Fruit fly (Drosophila melanogaster) whole organism, wandering third instar larva: ENCODE results near the gene RpL37-1.

ENCODE experiments used
- Hnf4 ChIP-seq: fragments of 200-800 bp; sonication (Bioruptor generic); optimal IDR thresholded peaks from 2 replicates; lab custom pipeline; 2016; ENCODE audit warnings: missing biosample characterization, mild to moderate bottlenecking, missing genetic modification characterization
- Hr78 ChIP-seq: fragments of >200 bp; optimal IDR thresholded peaks from 2 replicates; lab custom pipeline; 2017; ENCODE audit warnings: missing biosample characterization, missing genetic modification characterization
- Vsx2 ChIP-seq: fragments of 200-300, 225-300 bp; sonication (Bioruptor generic); optimal IDR thresholded peaks from 2 replicates; lab custom pipeline; 2018; ENCODE audit warnings: missing biosample characterization, missing genetic modification characterization; ENCODE audit not compliant: partially characterized antibody
- br ChIP-seq: fragments of 200-800 bp; sonication (Bioruptor generic); optimal IDR thresholded peaks from 2 replicates; lab custom pipeline; 2016; ENCODE audit warnings: missing biosample characterization, missing genetic modification characterization
- h ChIP-seq: fragments of 200-800 bp; sonication (Bioruptor generic); optimal IDR thresholded peaks from 3 replicates; lab custom pipeline; 2016; ENCODE audit warnings: missing biosample characterization, mild to moderate bottlenecking, missing genetic modification characterization
- jim ChIP-seq: fragments of 175-275, 200-325 bp; sonication (Bioruptor generic); optimal IDR thresholded peaks from 2 replicates; lab custom pipeline; 2016; ENCODE audit warnings: missing biosample characterization, mild to moderate bottlenecking, missing genetic modification characterization

- TF ChIP-seq h, result no peak
- no peak for TF ChIP-seq jim (GFP tag; lab: Kevin White, UChicago)
- no peak for TF ChIP-seq Vsx2
- no peak for TF ChIP-seq Hnf4
- TF ChIP-seq Hr78 (GFP tag; lab: Kevin White, UChicago), result no peak
- no peak for TF ChIP-seq br
Measured at dm6 chrX:15120116-15120515, 19.1 kb downstream of the RpL37-1 start.
